Worm (Caenorhabditis elegans): Measurements from ENCODE around the gene lipl-2.

The lipl-2 gene

DNA sequence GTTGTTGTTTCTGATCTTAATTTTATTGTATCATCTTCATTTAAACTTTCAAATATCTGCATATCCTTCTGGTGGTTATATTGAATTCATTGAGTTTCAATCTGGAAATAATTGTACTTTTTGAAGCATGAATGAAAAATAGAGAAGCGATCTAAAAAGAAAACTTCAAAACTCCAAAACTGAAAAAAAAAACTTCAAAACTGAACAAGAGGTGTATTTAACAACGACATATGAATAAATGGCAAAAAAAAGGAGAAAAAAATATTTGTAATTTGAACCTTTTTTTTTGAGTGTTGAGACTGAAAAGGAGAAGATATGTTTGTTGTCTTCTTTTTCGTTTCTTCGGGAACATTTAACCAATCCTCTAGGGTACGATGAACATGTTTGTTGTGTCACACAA, 33.5 kb upstream of the lipl-2 start, which contains the start of gene F58E6.11:
Gene F58E6.11, minus strand, starts transcription at position 101 of the 400 bp plus-strand sequence.
- no peak for TF ChIP-seq F13C5.2 (tag; optimal IDR thresholded peaks at IDR 0.05)
- no peak for TF ChIP-seq tbx-37 (GFP tag; conservative IDR thresholded peaks at IDR 0.05)
- TF ChIP-seq ama-1 (optimal IDR thresholded peaks at IDR 0.05), result no peak
- TF ChIP-seq pes-1 (GFP tag; IDR thresholded peaks at IDR 0.05), result no peak

DNA sequence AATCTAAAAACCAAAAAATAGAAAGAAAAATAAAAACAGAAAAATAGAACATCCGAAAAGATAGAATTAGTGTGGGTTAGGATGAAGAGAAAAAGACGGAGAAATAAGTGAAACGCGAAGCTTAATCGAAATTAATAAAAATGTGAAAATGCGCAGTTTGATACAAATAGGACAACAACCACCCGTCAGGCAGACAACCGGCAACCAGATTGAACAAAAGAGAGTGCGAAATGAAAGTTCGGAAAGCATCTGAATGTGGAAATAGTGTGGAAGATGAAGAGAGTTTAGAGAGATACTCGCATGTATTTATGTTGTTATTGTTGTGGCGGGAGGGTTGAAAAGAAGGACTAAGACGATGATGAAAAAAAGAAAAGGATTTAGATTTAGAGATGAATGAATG, 32.9 kb upstream of the lipl-2 start:
- TF ChIP-seq sea-1 (GFP tag; conservative IDR thresholded peaks at IDR 0.05) (no peak), ets-7 (tag; optimal IDR thresholded peaks at IDR 0.05) (no peak), tbx-11 (GFP tag; IDR thresholded peaks at IDR 0.05) (no peak), flt-1 (GFP tag; IDR thresholded peaks at IDR 0.05) (no peak), pes-1 (GFP tag; IDR thresholded peaks at IDR 0.05) (no peak), F13C5.2 (tag; optimal IDR thresholded peaks at IDR 0.05) (no peak), ceh-13 (GFP tag; optimal IDR thresholded peaks at IDR 0.05) (no peak), B0310.2 (tag; optimal IDR thresholded peaks at IDR 0.05) (no peak), scrt-1 (GFP tag; IDR thresholded peaks at IDR 0.05) (no peak), tra-4 (tag; optimal IDR thresholded peaks at IDR 0.05) (no peak), ceh-36 (tag; optimal IDR thresholded peaks at IDR 0.05) (no peak), hmbx-1 (tag; optimal IDR thresholded peaks at IDR 0.05) (no peak), hnd-1 (tag; optimal IDR thresholded peaks at IDR 0.05) (no peak), hmg-4 (GFP tag; optimal IDR thresholded peaks at IDR 0.05) (no peak)

DNA sequence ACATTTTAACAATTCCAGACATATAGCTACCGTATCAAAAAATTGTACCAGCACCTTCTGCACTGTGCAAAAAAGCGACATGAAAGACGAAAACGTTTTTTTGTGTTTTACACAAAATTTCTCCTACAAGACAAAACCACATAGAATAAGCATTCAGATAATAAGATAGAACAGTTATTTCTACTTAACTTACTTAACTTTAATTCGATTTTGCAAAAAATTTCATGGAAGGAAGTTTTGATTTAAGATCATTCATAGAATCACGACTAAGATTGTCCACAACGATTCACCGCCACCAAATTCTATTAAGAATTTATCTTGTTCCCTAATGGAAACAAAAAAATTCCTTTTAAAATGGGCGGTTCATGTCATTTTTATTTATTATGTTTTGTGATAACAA, 27.6 kb upstream of the lipl-2 start:
- TF ChIP-seq flt-1 (GFP tag; IDR thresholded peaks at IDR 0.05), result no peak
- TF ChIP-seq B0310.2 (tag; optimal IDR thresholded peaks at IDR 0.05), result no peak
- TF ChIP-seq aly-1 (tag; optimal IDR thresholded peaks at IDR 0.05), result no peak
- TF ChIP-seq hmbx-1 (tag; optimal IDR thresholded peaks at IDR 0.05), result no peak
- TF ChIP-seq pes-1 (GFP tag; IDR thresholded peaks at IDR 0.05), result no peak
- TF ChIP-seq hmg-4 (GFP tag; optimal IDR thresholded peaks at IDR 0.05), result no peak

DNA sequence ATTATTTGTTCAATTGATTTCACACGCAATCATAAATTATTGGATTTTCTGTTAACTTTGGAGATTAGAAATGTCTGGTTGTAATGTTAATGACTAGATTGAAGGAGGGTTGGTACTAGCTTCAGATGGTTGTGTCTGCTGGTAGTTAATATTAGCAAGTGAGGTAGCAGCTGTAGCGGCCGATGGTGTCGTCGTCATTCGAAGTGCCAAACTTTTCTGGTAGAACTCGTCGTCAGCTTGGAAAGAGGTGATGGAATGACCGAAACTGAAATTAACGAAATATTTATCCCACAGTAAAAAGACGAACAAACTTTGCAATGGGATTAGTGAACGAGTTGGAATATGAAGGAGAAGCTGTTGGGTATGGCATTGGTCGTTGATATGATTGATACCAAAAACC, 26.8 kb upstream of the lipl-2 start:
- no peak for TF ChIP-seq tbx-11 (GFP tag; IDR thresholded peaks at IDR 0.05)
- TF ChIP-seq flt-1 (GFP tag; IDR thresholded peaks at IDR 0.05), result no peak
- TF ChIP-seq ets-7 (tag; optimal IDR thresholded peaks at IDR 0.05), result no peak
- TF ChIP-seq pes-1 (GFP tag; IDR thresholded peaks at IDR 0.05), result no peak
- no peak for TF ChIP-seq B0310.2 (tag; optimal IDR thresholded peaks at IDR 0.05)
- no peak for TF ChIP-seq ama-1 (optimal IDR thresholded peaks at IDR 0.05)
- TF ChIP-seq hmbx-1 (tag; optimal IDR thresholded peaks at IDR 0.05), result no peak
- no peak for TF ChIP-seq hnd-1 (tag; optimal IDR thresholded peaks at IDR 0.05)
- TF ChIP-seq aly-1 (tag; optimal IDR thresholded peaks at IDR 0.05), result no peak
- TF ChIP-seq tra-4 (tag; optimal IDR thresholded peaks at IDR 0.05), result no peak
- TF ChIP-seq ceh-36 (tag; optimal IDR thresholded peaks at IDR 0.05), result no peak
- TF ChIP-seq sea-1 (GFP tag; conservative IDR thresholded peaks at IDR 0.05), result no peak

DNA sequence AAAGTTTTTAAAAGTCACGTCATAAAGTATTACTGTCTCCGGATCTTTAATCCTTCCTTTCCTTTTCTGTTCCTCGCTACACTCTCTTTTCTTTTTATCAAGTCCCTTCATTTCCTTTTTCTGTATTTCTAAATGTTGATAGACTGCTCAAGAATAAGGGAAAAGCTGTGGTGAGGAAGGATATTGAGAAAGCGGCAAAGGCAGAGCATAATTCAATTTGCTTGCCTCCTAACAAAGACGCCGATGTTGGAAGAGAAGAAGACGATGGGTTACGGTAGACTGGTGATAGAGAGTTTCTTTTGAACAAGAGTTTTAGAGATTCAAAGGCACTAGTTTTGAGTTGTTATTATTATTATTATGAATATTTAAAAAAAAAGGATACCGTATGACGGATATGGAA, 25.7 kb upstream of the lipl-2 start:
- TF ChIP-seq sea-1 (GFP tag; conservative IDR thresholded peaks at IDR 0.05) (no peak), hmg-4 (GFP tag; optimal IDR thresholded peaks at IDR 0.05) (no peak), tbx-37 (GFP tag; conservative IDR thresholded peaks at IDR 0.05) (no peak), pes-1 (GFP tag; IDR thresholded peaks at IDR 0.05) (no peak), flt-1 (GFP tag; IDR thresholded peaks at IDR 0.05) (no peak)

DNA sequence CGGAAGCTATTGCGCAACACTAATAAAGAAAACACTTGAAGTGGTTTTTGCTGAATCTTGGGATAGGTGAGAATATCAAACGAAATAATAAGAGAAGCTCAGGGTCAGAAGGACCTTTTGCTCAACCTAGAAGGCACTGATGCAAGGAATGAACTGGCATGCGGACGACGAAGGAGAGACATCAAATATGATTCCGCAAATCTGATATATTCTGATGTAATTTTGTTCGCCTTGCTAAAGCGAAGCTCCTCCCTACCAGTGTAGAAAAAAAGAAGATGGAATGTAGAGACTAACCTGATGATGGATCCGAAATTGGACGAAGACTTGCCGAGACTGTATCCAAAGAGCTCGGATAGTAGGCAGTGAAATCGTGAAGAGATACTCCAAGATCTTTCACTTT, 23.4 kb upstream of the lipl-2 start:
- TF ChIP-seq ets-7 (tag; optimal IDR thresholded peaks at IDR 0.05), result no peak
- no peak for TF ChIP-seq hnd-1 (tag; optimal IDR thresholded peaks at IDR 0.05)
- TF ChIP-seq ama-1 (optimal IDR thresholded peaks at IDR 0.05), result no peak
- TF ChIP-seq ceh-13 (GFP tag; optimal IDR thresholded peaks at IDR 0.05), result no peak
- TF ChIP-seq tra-4 (tag; optimal IDR thresholded peaks at IDR 0.05), result no peak
- no peak for TF ChIP-seq hmg-4 (GFP tag; optimal IDR thresholded peaks at IDR 0.05)
- no peak for TF ChIP-seq sea-1 (GFP tag; conservative IDR thresholded peaks at IDR 0.05)
- no peak for TF ChIP-seq pes-1 (GFP tag; IDR thresholded peaks at IDR 0.05)
- no peak for TF ChIP-seq aly-1 (tag; optimal IDR thresholded peaks at IDR 0.05)
- TF ChIP-seq tbx-37 (GFP tag; conservative IDR thresholded peaks at IDR 0.05), result no peak
- no peak for TF ChIP-seq ceh-36 (tag; optimal IDR thresholded peaks at IDR 0.05)
- no peak for TF ChIP-seq scrt-1 (GFP tag; IDR thresholded peaks at IDR 0.05)
- no peak for TF ChIP-seq hmbx-1 (tag; optimal IDR thresholded peaks at IDR 0.05)
- TF ChIP-seq F13C5.2 (tag; optimal IDR thresholded peaks at IDR 0.05), result no peak
- no peak for TF ChIP-seq tbx-11 (GFP tag; IDR thresholded peaks at IDR 0.05)
- no peak for TF ChIP-seq B0310.2 (tag; optimal IDR thresholded peaks at IDR 0.05)
- no peak for TF ChIP-seq flt-1 (GFP tag; IDR thresholded peaks at IDR 0.05)

DNA sequence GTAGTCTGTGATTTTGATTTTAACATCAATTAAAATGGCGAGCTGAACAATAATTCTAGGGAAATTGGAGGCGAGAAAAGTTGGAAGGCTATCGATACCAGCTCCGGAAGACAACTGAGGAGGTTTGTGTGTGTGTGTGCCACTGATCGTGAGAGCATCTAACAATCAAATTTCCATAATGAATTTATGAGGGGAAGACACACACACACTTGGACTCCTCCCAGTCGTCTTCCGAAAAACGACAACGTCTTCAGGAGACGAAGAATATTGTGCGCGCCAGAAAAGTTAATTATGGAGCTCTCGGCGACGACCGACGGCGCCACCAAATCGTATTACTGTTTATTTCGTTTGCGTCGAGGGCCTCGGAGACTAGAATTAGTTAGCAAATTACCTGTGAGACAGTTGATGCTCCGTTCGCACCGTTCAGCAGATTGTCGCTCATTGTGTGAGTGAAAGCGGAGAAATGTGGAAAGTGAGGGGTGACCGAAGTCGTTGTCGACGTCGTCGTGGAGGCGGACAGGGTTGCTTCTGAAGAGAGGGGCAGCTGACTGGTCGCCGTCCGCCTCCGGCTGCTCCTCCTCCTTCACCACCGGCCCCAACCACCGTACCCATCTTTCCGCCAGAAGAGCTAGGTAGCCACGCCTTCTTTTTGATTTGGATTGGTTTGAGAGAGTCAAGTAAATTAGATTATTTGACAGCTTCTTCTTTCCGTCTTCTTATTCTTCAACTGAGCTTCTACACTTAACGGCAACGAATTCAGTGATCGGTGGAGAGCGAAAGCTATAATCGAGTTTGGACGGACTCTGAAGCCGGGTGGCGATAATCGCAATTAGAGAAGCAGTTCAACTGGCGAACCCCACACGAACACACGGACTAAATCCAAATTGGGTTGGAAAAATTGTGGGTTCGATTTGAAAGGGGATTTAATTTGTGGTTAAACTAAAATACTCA, 22.3 kb upstream of the lipl-2 start, which contains the start of gene unc-42:
Gene unc-42, minus strand, starts transcription at position 564 of the 951 bp plus-strand sequence.
- TF ChIP-seq tra-4 (tag; optimal IDR thresholded peaks at IDR 0.05), result no peak

DNA sequence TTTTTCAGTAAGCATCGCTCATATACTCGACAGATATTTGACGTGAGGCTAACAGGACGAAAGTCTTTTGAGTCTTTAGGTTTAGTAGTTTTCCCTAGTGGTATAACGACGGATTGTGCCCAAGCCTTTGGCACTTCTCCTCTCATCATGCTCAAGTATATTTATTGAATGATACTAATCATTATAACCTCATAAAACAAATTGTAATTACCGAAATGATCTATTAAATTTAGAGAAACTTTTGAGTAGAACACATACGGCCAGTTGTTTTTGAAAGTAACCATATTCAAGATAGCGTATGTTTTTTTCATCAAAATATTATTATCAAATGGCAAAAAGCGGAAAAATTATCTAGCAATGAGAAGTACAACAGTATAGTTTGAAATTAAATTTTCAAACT, 20.1 kb upstream of the lipl-2 start:
- TF ChIP-seq scrt-1 (GFP tag; IDR thresholded peaks at IDR 0.05) (no peak), B0310.2 (tag; optimal IDR thresholded peaks at IDR 0.05) (no peak), tbx-37 (GFP tag; conservative IDR thresholded peaks at IDR 0.05) (no peak), hnd-1 (tag; optimal IDR thresholded peaks at IDR 0.05) (no peak), hmbx-1 (tag; optimal IDR thresholded peaks at IDR 0.05) (no peak), sea-1 (GFP tag; conservative IDR thresholded peaks at IDR 0.05) (no peak), aly-1 (tag; optimal IDR thresholded peaks at IDR 0.05) (no peak), pes-1 (GFP tag; IDR thresholded peaks at IDR 0.05) (no peak), ets-7 (tag; optimal IDR thresholded peaks at IDR 0.05) (no peak), ceh-13 (GFP tag; optimal IDR thresholded peaks at IDR 0.05) (no peak)
